Worm (Caenorhabditis elegans): ENCODE results near the gene fbxa-114.

DNA sequence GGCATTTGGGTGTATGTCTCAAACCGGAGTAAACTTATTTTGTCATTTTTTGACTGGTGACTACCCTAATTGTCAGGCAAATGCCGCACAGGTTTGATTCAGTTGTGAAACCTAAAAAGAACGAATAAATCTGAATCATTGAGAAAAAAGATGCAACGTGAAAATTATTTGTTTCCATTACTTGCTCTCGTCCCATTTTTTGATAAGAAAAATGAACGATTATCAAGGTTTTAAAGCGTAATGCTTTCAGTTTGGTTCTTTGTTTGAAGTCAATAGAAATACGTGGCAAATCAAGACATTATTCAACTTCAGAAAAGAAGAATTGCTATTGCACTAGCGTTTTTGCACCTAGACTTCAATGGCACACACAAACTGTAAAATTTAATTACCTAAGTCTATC, 11.2 kb downstream of the fbxa-114 start, which contains the start of gene Y113G7B.12:
- TF ChIP-seq cog-1 (tag; optimal IDR thresholded peaks at IDR 0.05) = no peak
- TF ChIP-seq ztf-23 (GFP tag; IDR thresholded peaks at IDR 0.05) = no peak
- no peak for TF ChIP-seq T22C8.4 (GFP tag; IDR thresholded peaks at IDR 0.05)
